Worm (Caenorhabditis elegans) whole organism, L4 larva: ENCODE data around the gene hsp-4.
A peak's percentile ranks its signal among the peaks of the same experiment; 100 is the strongest.

ENCODE experiments used
- D1046.2 ChIP-seq: fragments of 200-800 bp; sonication (Bioruptor generic); IDR thresholded peaks from 2 replicates; pipeline ENCODE4 v1.3.6; 2022; ENCODE audit warnings: missing genetic modification characterization, missing compliant biosample characterization
- F26F4.8 ChIP-seq: fragments of 200-800 bp; sonication (Bioruptor generic); conservative IDR thresholded peaks from 2 replicates; pipeline ENCODE4 v1.3.6; 2022; ENCODE audit warnings: missing genetic modification characterization, missing compliant biosample characterization
- T20F7.1 ChIP-seq: fragments of 200-800 bp; sonication (Bioruptor generic); optimal IDR thresholded peaks from 2 replicates; lab custom pipeline; 2018; ENCODE audit warnings: mild to moderate bottlenecking, missing genetic modification characterization, missing compliant biosample characterization
- T26A8.4 ChIP-seq: fragments of 200-800 bp; sonication (Bioruptor generic); IDR thresholded peaks from 2 replicates; pipeline ENCODE4 v1.3.6; 2022; ENCODE audit warnings: missing genetic modification characterization, missing compliant biosample characterization
- Y105C5A.15 ChIP-seq: fragments of 200-800 bp; sonication (Bioruptor generic); IDR thresholded peaks from 2 replicates; pipeline ENCODE4 v1.3.6; 2022; ENCODE audit warnings: missing genetic modification characterization, missing compliant biosample characterization
- attf-4 ChIP-seq: sonication (generic microtip); optimal IDR thresholded peaks from 3 replicates; lab custom pipeline; 2017; ENCODE audit warnings: missing biosample characterization, missing genetic modification characterization
- ceh-20 ChIP-seq: fragments of 200-800 bp; sonication (Bioruptor generic); IDR thresholded peaks from 2 replicates; pipeline ENCODE4 v1.3.6; 2022; ENCODE audit warnings: missing genetic modification reagents, missing genetic modification characterization, missing compliant biosample characterization
- ceh-44 ChIP-seq: fragments of 200-800 bp; sonication (Bioruptor generic); IDR thresholded peaks from 2 replicates; pipeline ENCODE4 v1.3.6; 2022; ENCODE audit warnings: missing genetic modification reagents, missing genetic modification characterization, missing compliant biosample characterization
- ces-1 ChIP-seq: fragments of 150-350 bp; sonication (generic microtip); optimal IDR thresholded peaks from 4 replicates; lab custom pipeline; 2014; ENCODE audit warnings: missing biosample characterization, missing genetic modification reagents, missing genetic modification characterization
- cey-2 ChIP-seq: sonication (generic microtip); optimal IDR thresholded peaks from 3 replicates; lab custom pipeline; 2017; ENCODE audit warnings: missing genetic modification characterization, mild to moderate bottlenecking, missing compliant biosample characterization, antibody characterized with exemption, borderline replicate concordance; ENCODE audit not compliant: insufficient read depth
- ctbp-1 ChIP-seq: fragments of 200-800 bp; sonication (Bioruptor generic); IDR thresholded peaks from 2 replicates; pipeline ENCODE4 v1.3.6; 2022; ENCODE audit warnings: missing genetic modification reagents, missing genetic modification characterization, missing compliant biosample characterization
- dmd-6 ChIP-seq: fragments of 200-800 bp; sonication (Bioruptor generic); IDR thresholded peaks from 2 replicates; pipeline ENCODE4 v1.3.6; 2022; ENCODE audit warnings: missing genetic modification reagents, missing genetic modification characterization, missing compliant biosample characterization
- dpl-1 ChIP-seq: fragments of 150-350 bp; optimal IDR thresholded peaks from 2 replicates; lab custom pipeline; 2014; ENCODE audit warnings: missing biosample characterization, missing genetic modification reagents, missing genetic modification characterization
- duxl-1 ChIP-seq: sonication (generic microtip); optimal IDR thresholded peaks from 2 replicates; lab custom pipeline; 2016; ENCODE audit warnings: mild to moderate bottlenecking, missing genetic modification characterization, moderate library complexity, missing compliant biosample characterization; ENCODE audit not compliant: poor library complexity
- gei-8 ChIP-seq: fragments of 200-800 bp; sonication (Bioruptor generic); optimal IDR thresholded peaks from 2 replicates; lab custom pipeline; 2018; ENCODE audit warnings: mild to moderate bottlenecking, missing genetic modification characterization, missing compliant biosample characterization
- hlh-11 ChIP-seq: fragments of 200-800 bp; sonication (Bioruptor generic); optimal IDR thresholded peaks from 2 replicates; lab custom pipeline; 2018; ENCODE audit warnings: mild to moderate bottlenecking, missing genetic modification characterization, missing compliant biosample characterization
- hlh-30 ChIP-seq: sonication (generic microtip); optimal IDR thresholded peaks from 2 replicates; lab custom pipeline; 2017; ENCODE audit warnings: antibody characterized with exemption, mild to moderate bottlenecking, missing genetic modification characterization, missing compliant biosample characterization; ENCODE audit not compliant: insufficient read depth
- lin-1 ChIP-seq: fragments of 200-800 bp; sonication (Bioruptor generic); IDR thresholded peaks from 2 replicates; pipeline ENCODE4 v1.3.6; 2022; ENCODE audit warnings: missing genetic modification reagents, missing genetic modification characterization, missing compliant biosample characterization
- lin-13 ChIP-seq: fragments of 150-350 bp; optimal IDR thresholded peaks from 2 replicates; lab custom pipeline; 2014; ENCODE audit warnings: missing biosample characterization, missing genetic modification reagents, missing genetic modification characterization
- lin-38 ChIP-seq: fragments of 200-800 bp; sonication (Bioruptor generic); IDR thresholded peaks from 2 replicates; pipeline ENCODE4 v1.3.6; 2022; ENCODE audit warnings: missing genetic modification reagents, missing genetic modification characterization, missing compliant biosample characterization
- lsy-2 ChIP-seq, 2 experiments: fragments of 150-350 bp in 1 of 2; sonication (generic microtip) in 1 of 2; optimal IDR thresholded peaks; 2 replicates each; lab custom pipeline; 2014 to 2017; ENCODE audit warnings: missing biosample characterization in 2 of 2, missing genetic modification characterization in 2 of 2
- mdl-1 ChIP-seq, 2 experiments: fragments of 150-350 bp in 1 of 2; sonication (generic microtip) in 1 of 2; optimal IDR thresholded peaks; 2 replicates each; lab custom pipeline; 2014 to 2017; ENCODE audit warnings: missing biosample characterization in 2 of 2, missing genetic modification characterization in 2 of 2
- mep-1 ChIP-seq: fragments of 150-350 bp; sonication (generic microtip); optimal IDR thresholded peaks from 3 replicates; lab custom pipeline; 2014; ENCODE audit warnings: missing biosample characterization, missing genetic modification characterization
- mes-2 ChIP-seq: sonication (generic microtip); optimal IDR thresholded peaks from 2 replicates; lab custom pipeline; 2016; ENCODE audit warnings: missing genotype, mild to moderate bottlenecking, missing genetic modification characterization, missing compliant biosample characterization; ENCODE audit not compliant: poor library complexity, severe bottlenecking
- mxl-3 ChIP-seq: fragments of 200-800 bp; sonication (Bioruptor generic); optimal IDR thresholded peaks from 2 replicates; lab custom pipeline; 2018; ENCODE audit warnings: mild to moderate bottlenecking, missing genetic modification characterization, missing compliant biosample characterization
- nhr-10 ChIP-seq: fragments of 150-350 bp; optimal IDR thresholded peaks from 2 replicates; lab custom pipeline; 2014; ENCODE audit warnings: missing biosample characterization, missing genetic modification characterization
- nhr-102 ChIP-seq: sonication (generic microtip); optimal IDR thresholded peaks from 2 replicates; lab custom pipeline; 2016; ENCODE audit warnings: mild to moderate bottlenecking, missing genetic modification characterization, moderate library complexity, missing compliant biosample characterization
- nhr-11 ChIP-seq: fragments of 150-350 bp; optimal IDR thresholded peaks from 2 replicates; lab custom pipeline; 2014; ENCODE audit warnings: missing biosample characterization, missing genetic modification characterization
- nhr-237 ChIP-seq: sonication (generic microtip); optimal IDR thresholded peaks from 2 replicates; lab custom pipeline; 2017; ENCODE audit warnings: missing biosample characterization, missing genetic modification characterization
- nhr-25 ChIP-seq: sonication (generic microtip); optimal IDR thresholded peaks from 2 replicates; lab custom pipeline; 2017; ENCODE audit warnings: missing genetic modification characterization, mild to moderate bottlenecking, missing compliant biosample characterization, antibody characterized with exemption, moderate library complexity, borderline replicate concordance; ENCODE audit not compliant: insufficient read depth
- nhr-28 ChIP-seq: fragments of 150-350 bp; optimal IDR thresholded peaks from 2 replicates; lab custom pipeline; 2014; ENCODE audit warnings: missing biosample characterization, missing genetic modification characterization
- nhr-48 ChIP-seq: sonication (generic microtip); optimal IDR thresholded peaks from 2 replicates; lab custom pipeline; 2016; ENCODE audit warnings: mild to moderate bottlenecking, missing genetic modification characterization, missing compliant biosample characterization
- nhr-6 ChIP-seq: fragments of 150-350 bp; optimal IDR thresholded peaks from 2 replicates; lab custom pipeline; 2014; ENCODE audit warnings: missing biosample characterization, missing genetic modification characterization
- nhr-76 ChIP-seq: fragments of 150-350 bp; optimal IDR thresholded peaks from 2 replicates; lab custom pipeline; 2014; ENCODE audit warnings: missing biosample characterization, missing genetic modification characterization
- nhr-77 ChIP-seq: fragments of 150-350 bp; optimal IDR thresholded peaks from 2 replicates; lab custom pipeline; 2014; ENCODE audit warnings: missing biosample characterization, missing genetic modification characterization
- rbr-2 ChIP-seq: sonication (generic microtip); optimal IDR thresholded peaks from 2 replicates; lab custom pipeline; 2016; ENCODE audit warnings: missing genotype, missing genetic modification characterization, missing compliant biosample characterization
- sdz-12 ChIP-seq: fragments of 200-800 bp; sonication (Bioruptor generic); optimal IDR thresholded peaks from 2 replicates; lab custom pipeline; 2018; ENCODE audit warnings: mild to moderate bottlenecking, missing genetic modification characterization, missing compliant biosample characterization
- set-16 ChIP-seq: fragments of 200-800 bp; sonication (Bioruptor generic); IDR thresholded peaks from 2 replicates; pipeline ENCODE4 v1.3.6; 2022; ENCODE audit warnings: missing genetic modification reagents, missing genetic modification characterization, missing compliant biosample characterization
- snpc-1.2 ChIP-seq: fragments of 200-800 bp; sonication (Bioruptor generic); IDR thresholded peaks from 2 replicates; pipeline ENCODE4 v1.3.6; 2022; ENCODE audit warnings: missing genetic modification reagents, missing genetic modification characterization, missing compliant biosample characterization
- spr-1 ChIP-seq: sonication (generic microtip); optimal IDR thresholded peaks from 2 replicates; lab custom pipeline; 2016; ENCODE audit warnings: mild to moderate bottlenecking, missing genetic modification characterization, missing compliant biosample characterization
- spr-3 ChIP-seq: fragments of 200-800 bp; sonication (Bioruptor generic); optimal IDR thresholded peaks from 2 replicates; lab custom pipeline; 2018; ENCODE audit warnings: mild to moderate bottlenecking, missing genetic modification characterization, missing compliant biosample characterization
- unc-130 ChIP-seq: sonication (generic microtip); optimal IDR thresholded peaks from 2 replicates; lab custom pipeline; 2016; ENCODE audit warnings: missing genetic modification reagents, missing genetic modification characterization, missing compliant biosample characterization
- unc-62 ChIP-seq, 3 experiments: fragments of 150-350 bp in 1 of 3; sonication (generic microtip); optimal IDR thresholded peaks in 2 of 3; peaks in 1 of 3; 1 replicate in 1 of 3; 2 replicates in 2 of 3; lab custom pipeline; 2014 to 2017; ENCODE audit warnings: missing biosample characterization in 3 of 3, missing genetic modification characterization in 3 of 3, missing genetic modification reagents in 3 of 3, missing genotype in 1 of 3
- vab-7 ChIP-seq: fragments of 200-800 bp; sonication (Bioruptor generic); IDR thresholded peaks from 2 replicates; pipeline ENCODE4 v1.3.6; 2022; ENCODE audit warnings: missing genetic modification reagents, missing genetic modification characterization, missing compliant biosample characterization
- zfp-2 ChIP-seq: sonication (generic microtip); optimal IDR thresholded peaks from 2 replicates; lab custom pipeline; 2016; ENCODE audit warnings: mild to moderate bottlenecking, missing genetic modification characterization, missing compliant biosample characterization
- zfp-3 ChIP-seq: fragments of 200-800 bp; sonication (Bioruptor generic); conservative IDR thresholded peaks from 2 replicates; pipeline ENCODE4 v1.3.6; 2022; ENCODE audit warnings: missing genetic modification reagents, missing genetic modification characterization, missing compliant biosample characterization

The hsp-4 gene

DNA sequence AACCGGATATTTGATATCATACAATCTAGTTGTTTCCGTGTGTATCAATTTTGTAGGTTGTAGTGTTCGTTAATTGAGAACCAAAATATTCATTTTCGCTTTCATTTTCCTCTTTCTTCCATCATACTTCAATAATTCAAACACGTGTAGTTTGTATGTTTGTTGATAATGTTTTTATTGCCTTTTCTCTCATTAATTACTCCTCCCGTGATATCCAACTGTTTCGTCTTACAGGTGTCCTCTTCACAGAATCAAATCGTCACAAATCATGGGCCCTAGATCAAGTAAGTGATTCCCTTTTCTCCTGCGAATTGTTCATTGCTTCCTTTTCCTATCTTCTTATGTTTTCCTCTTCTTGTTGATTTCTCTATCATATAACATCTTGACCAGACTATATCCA, 13.4 kb downstream of the hsp-4 start, which contains the start of gene nhr-21:
nhr-21 (plus strand) TSS at position 235 of the 400 bp plus-strand sequence.
- TF ChIP-seq nhr-28 (tag; lab: Kevin White, UChicago) (peak; percentile 87), nhr-25 (peak; percentile 16), mxl-3 (GFP tag; lab: Kevin White, UChicago) (peak; percentile 64), nhr-11 (tag; lab: Kevin White, UChicago) (peak; percentile 42), cey-2 (peak; percentile 19), nhr-237 (tag; lab: Kevin White, UChicago) (no peak), unc-62 (GFP tag; optimal IDR thresholded peaks at IDR 0.05 in 1 of 2; lab: Kevin White, UChicago) (peak in 1 of 2 experiments; percentile 87), unc-62 (tag; optimal IDR thresholded peaks at IDR 0.05; lab: Kevin White, UChicago) (no peak), hlh-11 (tag; lab: Kevin White, UChicago) (peak; percentile 70), lsy-2 (tag; optimal IDR thresholded peaks at IDR 0.05; lab: Kevin White, UChicago) (peak in 1 of 2 experiments; percentile 52), ceh-44 (GFP tag; lab: Robert Waterston, UW) (no peak), mdl-1 (tag; optimal IDR thresholded peaks at IDR 0.05; lab: Kevin White, UChicago) (peak in 1 of 2 experiments; percentile 76), unc-130 (GFP tag; lab: Kevin White, UChicago) (no peak), lin-1 (0 out of 2 replicates have a peak, but pooled peaks have one; percentile 26), dmd-6 (GFP tag; lab: Robert Waterston, UW) (peak; percentile 57; the same call in 1 of the 2 replicates), dpl-1 (GFP tag; lab: Kevin White, UChicago) (no peak), hlh-30 (tag; lab: Kevin White, UChicago) (peak; percentile 79), mep-1 (tag; lab: Kevin White, UChicago) (peak; percentile 17)
- TF ChIP-seq, all 104 proteins: peak for 13

DNA sequence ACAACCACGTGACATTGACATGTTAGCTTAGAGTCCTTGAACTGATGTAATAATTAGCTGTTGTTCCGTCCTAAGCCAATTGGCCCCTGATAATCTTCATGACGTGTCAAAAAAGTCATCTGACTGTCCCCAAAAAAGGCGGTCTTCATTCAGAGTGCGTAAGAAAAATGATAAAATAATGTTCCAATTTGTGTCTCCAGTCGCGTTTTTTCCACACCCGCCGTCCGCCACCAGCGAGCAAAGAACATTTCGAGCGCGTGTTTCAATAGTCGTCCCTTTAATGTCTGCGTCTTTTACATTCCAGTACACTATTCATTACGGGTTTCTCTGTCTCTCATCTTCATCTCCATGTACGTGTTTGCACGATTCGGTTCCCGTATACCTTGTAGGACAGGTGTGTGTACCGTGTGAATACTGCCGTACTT, 15.0 kb downstream of the hsp-4 start:
- TF ChIP-seq ces-1 (GFP tag; lab: Kevin White, UChicago) (no peak), vab-7 (GFP tag; lab: Robert Waterston, UW) (no peak), nhr-77 (tag; lab: Kevin White, UChicago) (peak; percentile 83), mep-1 (tag; lab: Kevin White, UChicago) (peak; percentile 89), mes-2 (peak; percentile 65), zfp-3 (GFP tag; lab: Robert Waterston, UW) (no peak), nhr-25 (peak; percentile 80), lin-13 (GFP tag; lab: Kevin White, UChicago) (no peak), sdz-12 (GFP tag; lab: Kevin White, UChicago) (no peak), spr-1 (tag; lab: Kevin White, UChicago) (peak; percentile 42), Y105C5A.15 (GFP tag; lab: Robert Waterston, UW) (no peak), hlh-11 (tag; lab: Kevin White, UChicago) (peak; percentile 97), nhr-76 (peak; percentile 33), nhr-102 (tag; lab: Kevin White, UChicago) (peak; percentile 92), ceh-20 (GFP tag; lab: Robert Waterston, UW) (peak; percentile 84), snpc-1.2 (GFP tag; lab: Robert Waterston, UW) (no peak), attf-4 (tag; lab: Kevin White, UChicago) (no peak), spr-3 (GFP tag; lab: Kevin White, UChicago) (no peak), set-16 (GFP tag; lab: Robert Waterston, UW) (no peak), nhr-48 (tag; lab: Kevin White, UChicago) (peak; percentile 99), T20F7.1 (GFP tag; lab: Kevin White, UChicago) (peak; percentile 77), nhr-10 (tag; lab: Kevin White, UChicago) (peak; percentile 32), dpl-1 (GFP tag; lab: Kevin White, UChicago) (peak; percentile 27), dmd-6 (GFP tag; lab: Robert Waterston, UW) (peak; percentile 93), nhr-6 (tag; lab: Kevin White, UChicago) (peak; percentile 30), T26A8.4 (GFP tag; lab: Robert Waterston, UW) (peak; percentile 59; the same call in 1 of the 2 replicates), duxl-1 (tag; lab: Kevin White, UChicago) (peak; percentile 22), lin-38 (GFP tag; lab: Robert Waterston, UW) (no peak), rbr-2 (tag; lab: Kevin White, UChicago) (peak; percentile 60), zfp-2 (tag; lab: Kevin White, UChicago) (peak; percentile 39), unc-62 (GFP tag; optimal IDR thresholded peaks at IDR 0.05 in 1 of 2; lab: Kevin White, UChicago) (peak in 1 of 2 experiments; percentile 93), unc-62 (tag; optimal IDR thresholded peaks at IDR 0.05; lab: Kevin White, UChicago) (no peak), D1046.2 (no peak), gei-8 (peak; percentile 91), mdl-1 (tag; optimal IDR thresholded peaks at IDR 0.05; lab: Kevin White, UChicago) (peak; percentile 89 to 95), nhr-11 (tag; lab: Kevin White, UChicago) (peak; percentile 72), ctbp-1 (GFP tag; lab: Robert Waterston, UW) (peak; percentile 71; the same call in 1 of the 2 replicates), F26F4.8 (GFP tag; lab: Robert Waterston, UW) (no peak)
